Worm (Caenorhabditis elegans) whole organism, L1 larva: Measurements from ENCODE around the gene Y75B12B.13.

Experiments
- C16A3.4 ChIP-seq: fragments of 150-350 bp; optimal IDR thresholded peaks from 2 replicates; lab custom pipeline; 2014; ENCODE audit warnings: missing biosample characterization, missing genetic modification characterization
- C34B4.2 ChIP-seq: sonication (generic microtip); optimal IDR thresholded peaks from 2 replicates; lab custom pipeline; 2017; ENCODE audit warnings: mild to moderate bottlenecking, missing genetic modification characterization, missing compliant biosample characterization
- F16B12.6 ChIP-seq: fragments of 150-350 bp; optimal IDR thresholded peaks from 2 replicates; lab custom pipeline; 2014; ENCODE audit warnings: missing biosample characterization, missing genetic modification characterization
- Y116A8C.19 ChIP-seq: sonication (generic microtip); optimal IDR thresholded peaks from 2 replicates; lab custom pipeline; 2016; ENCODE audit warnings: missing compliant biosample characterization, missing genetic modification characterization, borderline replicate concordance
- aha-1 ChIP-seq: fragments of 150-350 bp; optimal IDR thresholded peaks from 2 replicates; lab custom pipeline; 2014; ENCODE audit warnings: missing biosample characterization, missing genetic modification characterization
- aly-2 ChIP-seq: fragments of 150-350 bp; optimal IDR thresholded peaks from 2 replicates; lab custom pipeline; 2014; ENCODE audit warnings: missing biosample characterization, missing genetic modification characterization
- ama-1 ChIP-seq: fragments of 150-350 bp; optimal IDR thresholded peaks from 2 replicates; lab custom pipeline; 2014
- blmp-1 ChIP-seq: fragments of 150-350 bp; optimal IDR thresholded peaks from 2 replicates; lab custom pipeline; 2014; ENCODE audit warnings: missing biosample characterization, missing genetic modification characterization
- ceh-82 ChIP-seq, 3 experiments: fragments of 150-350 bp in 1 of 3; sonication (generic microtip) in 2 of 3; optimal IDR thresholded peaks; 2 replicates each; lab custom pipeline; 2014 to 2017; ENCODE audit warnings: missing biosample characterization in 3 of 3, missing genetic modification characterization in 3 of 3
- ceh-90 ChIP-seq: sonication (generic microtip); optimal IDR thresholded peaks from 2 replicates; lab custom pipeline; 2016; ENCODE audit warnings: missing genetic modification characterization, missing compliant biosample characterization
- ces-1 ChIP-seq: fragments of 150-350 bp; optimal IDR thresholded peaks from 2 replicates; lab custom pipeline; 2014; ENCODE audit warnings: missing biosample characterization, missing genetic modification reagents, missing genetic modification characterization
- efl-1 ChIP-seq, 4 experiments: fragments of 150-350 bp; optimal IDR thresholded peaks in 3 of 4; peaks in 1 of 4; 1 replicate in 1 of 4; 2 replicates in 3 of 4; lab custom pipeline; 2014; ENCODE audit warnings: missing biosample characterization in 2 of 4, missing genetic modification characterization in 2 of 4, missing genetic modification reagents in 2 of 4
- egl-13 ChIP-seq: sonication (generic microtip); optimal IDR thresholded peaks from 2 replicates; lab custom pipeline; 2016; ENCODE audit warnings: missing genotype, missing genetic modification reagents, missing genetic modification characterization, missing compliant biosample characterization
- egl-27 ChIP-seq, 2 experiments: fragments of 150-350 bp in 1 of 2; sonication (generic microtip); optimal IDR thresholded peaks; 3 replicates each; lab custom pipeline; 2017 to 2018; ENCODE audit warnings: missing biosample characterization in 2 of 2, missing genetic modification characterization in 2 of 2, missing genetic modification reagents in 2 of 2
- elt-3 ChIP-seq, 6 experiments: fragments of 150-350 bp in 1 of 6; sonication (generic microtip); optimal IDR thresholded peaks; 2 replicates each; lab custom pipeline; 2017 to 2018; ENCODE audit warnings: missing biosample characterization in 6 of 6, missing genetic modification characterization in 6 of 6, inconsistent platforms in 1 of 6
- fkh-10 ChIP-seq: sonication (generic microtip); optimal IDR thresholded peaks from 2 replicates; lab custom pipeline; 2017; ENCODE audit warnings: missing biosample characterization, missing genetic modification reagents, missing genetic modification characterization
- fkh-8 ChIP-seq: sonication (generic microtip); optimal IDR thresholded peaks from 2 replicates; lab custom pipeline; 2016; ENCODE audit warnings: mild to moderate bottlenecking, missing genetic modification characterization, missing compliant biosample characterization
- grh-1 ChIP-seq: fragments of 200-800 bp; sonication (Bioruptor generic); IDR thresholded peaks from 2 replicates; pipeline ENCODE4 v1.3.6; 2022; ENCODE audit warnings: missing genetic modification reagents, missing genetic modification characterization, missing compliant biosample characterization
- irx-1 ChIP-seq: sonication (generic microtip); optimal IDR thresholded peaks from 2 replicates; lab custom pipeline; 2016; ENCODE audit warnings: missing genetic modification characterization, missing compliant biosample characterization
- isw-1 ChIP-seq: fragments of 200-800 bp; sonication (Bioruptor generic); IDR thresholded peaks from 2 replicates; pipeline ENCODE4 v1.3.6; 2022; ENCODE audit warnings: missing genetic modification characterization, missing compliant biosample characterization
- lin-14 ChIP-seq: fragments of 200-800 bp; sonication (Bioruptor generic); optimal IDR thresholded peaks from 2 replicates; lab custom pipeline; 2018; ENCODE audit warnings: mild to moderate bottlenecking, missing genetic modification characterization, moderate library complexity, missing compliant biosample characterization
- lin-15B ChIP-seq: fragments of 150-350 bp; sonication (generic microtip); optimal IDR thresholded peaks from 3 replicates; lab custom pipeline; 2014; ENCODE audit warnings: missing biosample characterization, missing genetic modification characterization
- lin-39 ChIP-seq: fragments of 150-350 bp; optimal IDR thresholded peaks from 2 replicates; lab custom pipeline; 2014; ENCODE audit warnings: missing biosample characterization, missing genetic modification reagents, missing genetic modification characterization
- lir-3 ChIP-seq: sonication (generic microtip); optimal IDR thresholded peaks from 2 replicates; lab custom pipeline; 2016; ENCODE audit warnings: mild to moderate bottlenecking, missing genetic modification characterization, moderate library complexity, missing compliant biosample characterization; ENCODE audit not compliant: poor library complexity
- lsy-2 ChIP-seq, 2 experiments: fragments of 150-350 bp; optimal IDR thresholded peaks; 2 replicates each; lab custom pipeline; 2014; ENCODE audit warnings: missing biosample characterization in 2 of 2, missing genetic modification characterization in 2 of 2
- mef-2 ChIP-seq: fragments of 150-350 bp; optimal IDR thresholded peaks from 2 replicates; lab custom pipeline; 2014; ENCODE audit warnings: missing biosample characterization, missing genetic modification characterization
- mep-1 ChIP-seq: fragments of 150-350 bp; optimal IDR thresholded peaks from 2 replicates; lab custom pipeline; 2014; ENCODE audit warnings: missing biosample characterization, missing genetic modification characterization
- nhr-19 ChIP-seq: fragments of 200-800 bp; sonication (Bioruptor generic); conservative IDR thresholded peaks from 2 replicates; pipeline ENCODE4 v1.3.6; 2022; ENCODE audit warnings: missing genetic modification characterization, missing compliant biosample characterization
- nhr-20 ChIP-seq: sonication (generic microtip); optimal IDR thresholded peaks from 2 replicates; lab custom pipeline; 2016; ENCODE audit warnings: mild to moderate bottlenecking, missing genetic modification characterization, missing compliant biosample characterization
- nhr-237 ChIP-seq: fragments of 150-350 bp; optimal IDR thresholded peaks from 2 replicates; lab custom pipeline; 2014; ENCODE audit warnings: missing biosample characterization, missing genetic modification characterization
- nhr-28 ChIP-seq: fragments of 150-350 bp; optimal IDR thresholded peaks from 2 replicates; lab custom pipeline; 2014; ENCODE audit warnings: missing biosample characterization, missing genetic modification characterization
- nhr-71 ChIP-seq: sonication (generic microtip); optimal IDR thresholded peaks from 2 replicates; lab custom pipeline; 2016; ENCODE audit warnings: mild to moderate bottlenecking, missing genetic modification characterization, moderate library complexity, missing compliant biosample characterization
- nhr-90 ChIP-seq: sonication (generic microtip); optimal IDR thresholded peaks from 2 replicates; lab custom pipeline; 2016; ENCODE audit warnings: mild to moderate bottlenecking, missing genetic modification characterization, missing compliant biosample characterization; ENCODE audit not compliant: poor library complexity
- pqm-1 ChIP-seq: sonication (generic microtip); optimal IDR thresholded peaks from 3 replicates; lab custom pipeline; 2017; ENCODE audit warnings: missing biosample characterization, missing genetic modification characterization
- rnt-1 ChIP-seq: sonication (generic microtip); optimal IDR thresholded peaks from 2 replicates; lab custom pipeline; 2016; ENCODE audit warnings: mild to moderate bottlenecking, missing genetic modification characterization, moderate library complexity, missing compliant biosample characterization
- skn-1 ChIP-seq: fragments of 150-350 bp; optimal IDR thresholded peaks from 2 replicates; lab custom pipeline; 2014; ENCODE audit warnings: missing biosample characterization, missing genetic modification characterization
- snpc-4 ChIP-seq: fragments of 150-350 bp; optimal IDR thresholded peaks from 2 replicates; lab custom pipeline; 2014; ENCODE audit warnings: missing biosample characterization, missing genetic modification characterization
- sox-4 ChIP-seq: sonication (generic microtip); optimal IDR thresholded peaks from 2 replicates; lab custom pipeline; 2016; ENCODE audit warnings: missing genetic modification characterization, missing compliant biosample characterization
- swsn-7 ChIP-seq: sonication (generic microtip); optimal IDR thresholded peaks from 2 replicates; lab custom pipeline; 2016; ENCODE audit warnings: missing genetic modification characterization, missing compliant biosample characterization
- tbx-2 ChIP-seq: sonication (generic microtip); optimal IDR thresholded peaks from 2 replicates; lab custom pipeline; 2016; ENCODE audit warnings: missing genetic modification characterization, missing compliant biosample characterization
- unc-130 ChIP-seq: fragments of 150-350 bp; optimal IDR thresholded peaks from 2 replicates; lab custom pipeline; 2017; ENCODE audit warnings: missing biosample characterization, missing genetic modification characterization, inconsistent platforms
- unc-30 ChIP-seq: sonication (generic microtip); optimal IDR thresholded peaks from 2 replicates; lab custom pipeline; 2017; ENCODE audit warnings: missing biosample characterization, missing genetic modification characterization
- unc-86 ChIP-seq: sonication (generic microtip); optimal IDR thresholded peaks from 2 replicates; lab custom pipeline; 2016; ENCODE audit warnings: missing genetic modification characterization, missing compliant biosample characterization
- unc-98 ChIP-seq: fragments of 200-800 bp; sonication (Bioruptor generic); IDR thresholded peaks from 2 replicates; pipeline ENCODE4 v1.3.6; 2022; ENCODE audit warnings: missing genetic modification characterization, missing compliant biosample characterization
- vab-15 ChIP-seq: sonication (generic microtip); optimal IDR thresholded peaks from 2 replicates; lab custom pipeline; 2017; ENCODE audit warnings: missing genotype, mild to moderate bottlenecking, missing genetic modification characterization, missing compliant biosample characterization
- xbp-1 ChIP-seq: sonication (generic microtip); optimal IDR thresholded peaks from 2 replicates; lab custom pipeline; 2016; ENCODE audit warnings: missing genetic modification characterization, missing compliant biosample characterization
- zag-1 ChIP-seq: fragments of 150-350 bp; optimal IDR thresholded peaks from 2 replicates; lab custom pipeline; 2014; ENCODE audit warnings: missing biosample characterization, missing genetic modification characterization

Y75B12B.13 gene

ce11 chrV:15150176-15150575, 43.6 kb downstream of the Y75B12B.13 start:
- no peak for TF ChIP-seq efl-1 (optimal IDR thresholded peaks at IDR 0.05; lab: Kevin White, UChicago)
- no peak for TF ChIP-seq efl-1 (GFP tag; optimal IDR thresholded peaks at IDR 0.05 in 1 of 2; lab: Kevin White, UChicago)
- TF ChIP-seq mep-1 (tag; lab: Kevin White, UChicago) = no peak
- TF ChIP-seq aha-1 = no peak
- no peak for TF ChIP-seq nhr-20 (tag; lab: Kevin White, UChicago)
- TF ChIP-seq C34B4.2 = no peak
- no peak for TF ChIP-seq lin-15B
- TF ChIP-seq, all 84 proteins: peak for 0

- TF ChIP-seq fkh-10 (GFP tag; lab: Kevin White, UChicago) (no peak), lin-39 (tag; lab: Kevin White, UChicago) (no peak), lin-14 (no peak), snpc-4 (no peak)
Measured at ce11 chrV:15148800-15149199, 45.0 kb downstream of the Y75B12B.13 start, which contains the start of gene T09F5.1. T09F5.1 (plus strand) TSS chrV:15149100.

ce11 chrV:15147776-15148175, 46.0 kb downstream of the Y75B12B.13 start, which contains the start of gene T09F5.20:
T09F5.20 (minus strand) TSS chrV:15147876.
- no peak for TF ChIP-seq skn-1
- TF ChIP-seq irx-1 (tag; lab: Kevin White, UChicago) = no peak
- no peak for TF ChIP-seq zag-1 (tag; lab: Kevin White, UChicago)
- TF ChIP-seq nhr-237 = no peak
- no peak for TF ChIP-seq ceh-90 (tag; lab: Kevin White, UChicago)
- TF ChIP-seq C16A3.4 (tag; lab: Kevin White, UChicago) = no peak
- no peak for TF ChIP-seq mef-2

- peak; percentile 0 for TF ChIP-seq irx-1 (tag; lab: Kevin White, UChicago)
- peak; percentile 55 for TF ChIP-seq nhr-237
- no peak for TF ChIP-seq egl-27 (tag; optimal IDR thresholded peaks at IDR 0.05; lab: Kevin White, UChicago)
- peak; percentile 68 for TF ChIP-seq nhr-20 (tag; lab: Kevin White, UChicago)
- no peak for TF ChIP-seq aly-2
- peak; percentile 70 for TF ChIP-seq unc-130 (tag; lab: Kevin White, UChicago)
- TF ChIP-seq nhr-90 = peak; percentile 75
- TF ChIP-seq snpc-4 = peak; percentile 72
- peak; percentile 13 for TF ChIP-seq fkh-8 (tag; lab: Kevin White, UChicago)
- no peak for TF ChIP-seq pqm-1
- peak in 2 of 6 experiments; percentile 26 to 72 for TF ChIP-seq elt-3 (tag; optimal IDR thresholded peaks at IDR 0.05; lab: Kevin White, UChicago)
- TF ChIP-seq tbx-2 (tag; lab: Kevin White, UChicago) = peak; percentile 50
- peak; percentile 73 for TF ChIP-seq rnt-1 (tag; lab: Kevin White, UChicago)
- no peak for TF ChIP-seq nhr-19 (GFP tag; lab: Robert Waterston, UW)
- peak; percentile 46 for TF ChIP-seq lir-3 (tag; lab: Kevin White, UChicago)
- no peak for TF ChIP-seq nhr-28 (tag; lab: Kevin White, UChicago)
- TF ChIP-seq grh-1 (GFP tag; lab: Robert Waterston, UW) = peak; percentile 31; the same call in 1 of the 2 replicates
- no peak for TF ChIP-seq ama-1 (lab: Kevin White, UChicago)
- TF ChIP-seq nhr-71 (tag; lab: Kevin White, UChicago) = peak; percentile 80
- peak; percentile 75 to 82 for TF ChIP-seq lsy-2 (tag; optimal IDR thresholded peaks at IDR 0.05; lab: Kevin White, UChicago)
- TF ChIP-seq lin-14 = peak; percentile 81
- TF ChIP-seq F16B12.6 = peak; percentile 38
- TF ChIP-seq C16A3.4 (tag; lab: Kevin White, UChicago) = peak; percentile 84
- no peak for TF ChIP-seq unc-30 (tag; lab: Kevin White, UChicago)
- peak; percentile 24 to 71 (median 55) for TF ChIP-seq ceh-82 (tag; optimal IDR thresholded peaks at IDR 0.05; lab: Kevin White, UChicago)
- TF ChIP-seq unc-98 = no peak
- peak; percentile 100 for TF ChIP-seq blmp-1 (tag; lab: Kevin White, UChicago)
- no peak for TF ChIP-seq sox-4 (tag; lab: Kevin White, UChicago)
- TF ChIP-seq egl-13 = no peak
- no peak for TF ChIP-seq ces-1 (GFP tag; lab: Kevin White, UChicago)
- no peak for TF ChIP-seq isw-1 (GFP tag; lab: Robert Waterston, UW)
- peak; percentile 51 for TF ChIP-seq swsn-7 (tag; lab: Kevin White, UChicago)
- peak; percentile 70 for TF ChIP-seq skn-1
- TF ChIP-seq mep-1 (tag; lab: Kevin White, UChicago) = peak; percentile 83
- TF ChIP-seq vab-15 = peak; percentile 2
- TF ChIP-seq xbp-1 = peak; percentile 63
- TF ChIP-seq unc-86 (tag; lab: Kevin White, UChicago) = peak; percentile 38
- TF ChIP-seq Y116A8C.19 (tag; lab: Kevin White, UChicago) = no peak
Measured at ce11 chrV:15143798-15144197, 50.0 kb downstream of the Y75B12B.13 start, which contains the start of gene K08F9.4. K08F9.4 (plus strand) TSS chrV:15144019.
